Fruit fly (Drosophila melanogaster) whole organism, embryonic: ENCODE data around the gene Drsl1.

Experiments
- Adf1 ChIP-seq: fragments of 200-800 bp; sonication (Bioruptor generic); IDR thresholded peaks from 2 replicates; pipeline ENCODE4 v1.3.6; 2022; ENCODE audit warnings: missing biosample characterization, missing genetic modification characterization
- Atf3 ChIP-seq: fragments of 200-800 bp; sonication (Bioruptor generic); optimal IDR thresholded peaks from 3 replicates; lab custom pipeline; 2016; ENCODE audit warnings: missing biosample characterization, missing genetic modification characterization
- Awh ChIP-seq: fragments of 200-800 bp; sonication (Bioruptor generic); IDR thresholded peaks from 2 replicates; pipeline ENCODE4, ENCODE4 v1.3.6; 2022; ENCODE audit warnings: missing biosample characterization, missing genetic modification characterization
- CG11560 ChIP-seq: fragments of 200-800 bp; sonication (Bioruptor generic); IDR thresholded peaks from 3 replicates; pipeline ENCODE4 v1.3.6; 2022; ENCODE audit warnings: missing biosample characterization, missing genetic modification characterization
- CG11696 ChIP-seq: fragments of 200-800 bp; sonication (Bioruptor generic); IDR thresholded peaks from 2 replicates; pipeline ENCODE4 v1.3.6; 2022; ENCODE audit warnings: missing biosample characterization, missing genetic modification characterization
- CG13123 ChIP-seq: fragments of 200-800 bp; sonication (Bioruptor generic); optimal IDR thresholded peaks from 2 replicates; lab custom pipeline; 2016; ENCODE audit warnings: missing biosample characterization, missing genetic modification characterization
- CG13424 ChIP-seq: fragments of 200-800 bp; sonication (Bioruptor generic); optimal IDR thresholded peaks from 2 replicates; lab custom pipeline; 2019; ENCODE audit warnings: missing biosample characterization, mild to moderate bottlenecking, missing genetic modification characterization, moderate library complexity
- CG13894 ChIP-seq: fragments of 200-800 bp; sonication (Bioruptor generic); optimal IDR thresholded peaks from 3 replicates; lab custom pipeline; 2018; ENCODE audit warnings: missing biosample characterization, mild to moderate bottlenecking, missing genetic modification characterization, moderate library complexity
- CG15479 ChIP-seq: fragments of 200-800 bp; sonication (Bioruptor generic); optimal IDR thresholded peaks from 3 replicates; lab custom pipeline; 2019; ENCODE audit warnings: missing biosample characterization, mild to moderate bottlenecking, missing genetic modification characterization, moderate library complexity
- CG16863 ChIP-seq: fragments of 200-800 bp; sonication (Bioruptor generic); optimal IDR thresholded peaks from 3 replicates; lab custom pipeline; 2016; ENCODE audit warnings: missing biosample characterization, missing genetic modification characterization
- CG17385 ChIP-seq: fragments of 200-800 bp; sonication (Bioruptor generic); optimal IDR thresholded peaks from 3 replicates; lab custom pipeline; 2018; ENCODE audit warnings: missing biosample characterization, mild to moderate bottlenecking, missing genetic modification characterization
- CG18764 ChIP-seq: fragments of 200-800 bp; sonication (Bioruptor generic); optimal IDR thresholded peaks from 3 replicates; lab custom pipeline; 2016; ENCODE audit warnings: missing biosample characterization, missing genetic modification characterization
- CG32532 ChIP-seq: fragments of 200-800 bp; sonication (Bioruptor generic); IDR thresholded peaks from 2 replicates; pipeline ENCODE4 v1.3.6; 2022; ENCODE audit warnings: missing biosample characterization, missing genetic modification characterization
- CG32767 ChIP-seq: fragments of 200-800 bp; sonication (Bioruptor generic); IDR thresholded peaks from 2 replicates; pipeline ENCODE4 v1.3.6; 2022; ENCODE audit warnings: missing biosample characterization, missing genetic modification characterization
- CG33213 ChIP-seq: fragments of 200-800 bp; sonication (Bioruptor generic); optimal IDR thresholded peaks from 3 replicates; lab custom pipeline; 2016; ENCODE audit warnings: missing biosample characterization, missing genetic modification characterization
- CG33557 ChIP-seq: fragments of 200-800 bp; sonication (Bioruptor generic); optimal IDR thresholded peaks from 2 replicates; lab custom pipeline; 2019; ENCODE audit warnings: missing biosample characterization, mild to moderate bottlenecking, missing genetic modification characterization, moderate library complexity
- CG6654 ChIP-seq: fragments of 200-800 bp; sonication (Bioruptor generic); optimal IDR thresholded peaks from 2 replicates; lab custom pipeline; 2017; ENCODE audit warnings: missing biosample characterization, mild to moderate bottlenecking, missing genetic modification characterization
- CG7556 ChIP-seq: fragments of 200-800 bp; sonication (Bioruptor generic); optimal IDR thresholded peaks from 2 replicates; lab custom pipeline; 2017; ENCODE audit warnings: missing biosample characterization, mild to moderate bottlenecking, missing genetic modification characterization
- CG9797 ChIP-seq: fragments of 200-800 bp; sonication (Bioruptor generic); optimal IDR thresholded peaks from 3 replicates; lab custom pipeline; 2018; ENCODE audit warnings: missing biosample characterization, mild to moderate bottlenecking, missing genetic modification characterization
- Chrac-16 ChIP-seq: fragments of 200-800 bp; sonication (Bioruptor generic); optimal IDR thresholded peaks from 3 replicates; lab custom pipeline; 2016; ENCODE audit warnings: missing biosample characterization, missing genetic modification characterization
- CkIIα-i1 ChIP-seq: fragments of 200-800 bp; sonication (Bioruptor generic); IDR thresholded peaks from 2 replicates; pipeline ENCODE4 v1.3.6; 2022; ENCODE audit warnings: missing biosample characterization, missing genetic modification characterization
- Hand ChIP-seq: fragments of 200-800 bp; sonication (Bioruptor generic); optimal IDR thresholded peaks from 2 replicates; lab custom pipeline; 2017; ENCODE audit warnings: mild to moderate bottlenecking, missing biosample characterization, missing genetic modification reagents, missing genetic modification characterization
- Lim3 ChIP-seq: fragments of 200-800 bp; sonication (Bioruptor generic); IDR thresholded peaks from 2 replicates; pipeline ENCODE4 v1.3.6; 2022; ENCODE audit warnings: missing biosample characterization, missing genetic modification characterization
- MTF-1 ChIP-seq: fragments of 200-800 bp; sonication (Bioruptor generic); optimal IDR thresholded peaks from 2 replicates; lab custom pipeline; 2018; ENCODE audit warnings: missing biosample characterization, mild to moderate bottlenecking, missing genetic modification characterization, borderline replicate concordance
- Mad ChIP-seq: fragments of 200-800 bp; sonication (Bioruptor generic); optimal IDR thresholded peaks from 2 replicates; lab custom pipeline; 2016; ENCODE audit warnings: missing biosample characterization, missing genetic modification characterization
- NK7.1 ChIP-seq: fragments of 200-800 bp; sonication (Bioruptor generic); optimal IDR thresholded peaks from 3 replicates; lab custom pipeline; 2016; ENCODE audit warnings: missing biosample characterization, missing genetic modification characterization
- Neu2 ChIP-seq: fragments of 200-800 bp; sonication (Bioruptor generic); optimal IDR thresholded peaks from 3 replicates; lab custom pipeline; 2016; ENCODE audit warnings: missing biosample characterization, missing genetic modification characterization, borderline replicate concordance
- Ravus ChIP-seq: fragments of 200-800 bp; sonication (Bioruptor generic); IDR thresholded peaks from 2 replicates; pipeline ENCODE4 v1.3.6; 2022; ENCODE audit warnings: missing biosample characterization, missing genetic modification characterization
- Rfx ChIP-seq: fragments of 200-800 bp; sonication (Bioruptor generic); IDR thresholded peaks from 2 replicates; pipeline ENCODE4 v1.3.6; 2022; ENCODE audit warnings: missing biosample characterization, missing genetic modification characterization
- Sin3A ChIP-seq: fragments of >200 bp; optimal IDR thresholded peaks from 2 replicates; lab custom pipeline; 2018
- Ssrp ChIP-seq: fragments of 200-800 bp; sonication (Bioruptor generic); optimal IDR thresholded peaks from 2 replicates; lab custom pipeline; 2018; ENCODE audit warnings: missing biosample characterization, mild to moderate bottlenecking, missing genetic modification characterization, moderate library complexity
- Xbp1 ChIP-seq: fragments of 200-800 bp; sonication (Bioruptor generic); optimal IDR thresholded peaks from 3 replicates; lab custom pipeline; 2016; ENCODE audit warnings: missing biosample characterization, mild to moderate bottlenecking, missing genetic modification characterization
- al ChIP-seq: fragments of 200-800 bp; sonication (Bioruptor generic); IDR thresholded peaks from 2 replicates; pipeline ENCODE4 v1.3.6; 2022; ENCODE audit warnings: missing biosample characterization, missing genetic modification characterization
- ash1 ChIP-seq: fragments of 200-800 bp; sonication (Bioruptor generic); optimal IDR thresholded peaks from 2 replicates; lab custom pipeline; 2018; ENCODE audit warnings: missing biosample characterization, mild to moderate bottlenecking, missing genetic modification characterization
- cas ChIP-seq: fragments of 200-800 bp; sonication (Bioruptor generic); IDR thresholded peaks from 2 replicates; pipeline ENCODE4 v1.3.6; 2022; ENCODE audit warnings: missing biosample characterization, missing genetic modification characterization
- dan ChIP-seq: fragments of 200-800 bp; sonication (Bioruptor generic); IDR thresholded peaks from 2 replicates; pipeline ENCODE4 v1.3.6; 2022; ENCODE audit warnings: missing biosample characterization, missing genetic modification characterization
- danr ChIP-seq: fragments of 200-800 bp; sonication (Bioruptor generic); IDR thresholded peaks from 2 replicates; pipeline ENCODE4 v1.3.6; 2022; ENCODE audit warnings: missing biosample characterization, missing genetic modification characterization
- emc ChIP-seq: fragments of 200-800 bp; sonication (Bioruptor generic); optimal IDR thresholded peaks from 2 replicates; lab custom pipeline; 2016; ENCODE audit warnings: missing biosample characterization, missing genetic modification characterization
- exex ChIP-seq: fragments of 200-800 bp; sonication (Bioruptor generic); optimal IDR thresholded peaks from 4 replicates; lab custom pipeline; 2018; ENCODE audit warnings: missing biosample characterization, mild to moderate bottlenecking, missing genetic modification characterization, moderate library complexity
- fru ChIP-seq: fragments of >200 bp; optimal IDR thresholded peaks from 2 replicates; lab custom pipeline; 2017
- h ChIP-seq: fragments of >200 bp; optimal IDR thresholded peaks from 2 replicates; lab custom pipeline; 2017
- lov ChIP-seq, 2 experiments: fragments of 200-800 bp in 1 of 2; fragments of >200 bp in 1 of 2; sonication (Bioruptor generic) in 1 of 2; IDR thresholded peaks in 1 of 2; optimal IDR thresholded peaks in 1 of 2; 2 replicates in 1 of 2; 3 replicates in 1 of 2; pipeline versions ENCODE4 v1.3.6 to Lab custom; 2017 to 2022; ENCODE audit warnings: missing biosample characterization in 1 of 2, missing genetic modification characterization in 1 of 2
- luna ChIP-seq: fragments of 200-800 bp; sonication (Bioruptor generic); optimal IDR thresholded peaks from 2 replicates; lab custom pipeline; 2016; ENCODE audit warnings: missing biosample characterization, missing genetic modification characterization
- onecut ChIP-seq: fragments of 200-800 bp; sonication (Bioruptor generic); IDR thresholded peaks from 2 replicates; pipeline ENCODE4 v1.3.6; 2022; ENCODE audit warnings: missing biosample characterization, missing genetic modification characterization
- pan ChIP-seq, 4 experiments: fragments of >200 bp in 3 of 4; fragments of 200-800 bp in 1 of 4; sonication (Bioruptor generic) in 1 of 4; optimal IDR thresholded peaks in 3 of 4; IDR thresholded peaks in 1 of 4; 2 replicates each; pipeline versions ENCODE4 v1.3.6 to Lab custom; 2017 to 2022; ENCODE audit warnings: missing biosample characterization in 2 of 4, missing genetic modification characterization in 2 of 4, mixed read lengths in 1 of 4
- pzg ChIP-seq: fragments of 200-800 bp; sonication (Bioruptor generic); optimal IDR thresholded peaks from 3 replicates; lab custom pipeline; 2018; ENCODE audit warnings: missing biosample characterization, mild to moderate bottlenecking, missing genetic modification characterization, moderate library complexity
- sim ChIP-seq: fragments of 200-800 bp; sonication (Bioruptor generic); IDR thresholded peaks from 2 replicates; pipeline ENCODE4 v1.3.6; 2022; ENCODE audit warnings: missing biosample characterization, missing genetic modification characterization
- so ChIP-seq: fragments of 200-800 bp; sonication (Bioruptor generic); IDR thresholded peaks from 3 replicates; pipeline ENCODE4 v1.3.6; 2022; ENCODE audit warnings: missing biosample characterization, missing genetic modification characterization
- sug ChIP-seq: fragments of 200-800 bp; optimal IDR thresholded peaks from 2 replicates; lab custom pipeline; 2019; ENCODE audit warnings: missing biosample characterization, mild to moderate bottlenecking, missing genetic modification characterization, moderate library complexity
- tx ChIP-seq: fragments of 200-800 bp; sonication (Bioruptor generic); optimal IDR thresholded peaks from 2 replicates; lab custom pipeline; 2016; ENCODE audit warnings: missing biosample characterization, missing genetic modification characterization
- vvl ChIP-seq: fragments of 200-800 bp; sonication (Bioruptor generic); IDR thresholded peaks from 2 replicates; pipeline ENCODE4 v1.3.6; 2022; ENCODE audit warnings: missing biosample characterization, missing genetic modification characterization

The Drsl1 gene

dm6 chr3L:3382489-3382879, 46.9 kb upstream of the Drsl1 start (continued):
- peak; percentile 56; the same call in 1 of the 2 replicates for TF ChIP-seq CG32767 (GFP tag; lab: Robert Waterston, UW)
- peak; percentile 75 for TF ChIP-seq CG13123 (GFP tag; lab: Kevin White, UChicago)
- 0 out of 2 replicates have a peak, but pooled peaks have one; percentile 37 for TF ChIP-seq dan
- TF ChIP-seq tx (GFP tag; lab: Kevin White, UChicago): peak; percentile 63
- TF ChIP-seq CG15479: no peak
- peak; percentile 86 for TF ChIP-seq CG13424 (tag; lab: Kevin White, UChicago)
- TF ChIP-seq so: peak; percentile 86
- peak; percentile 64 for TF ChIP-seq Atf3 (GFP tag; lab: Kevin White, UChicago)
- TF ChIP-seq ash1 (GFP tag; lab: Kevin White, UChicago): no peak
- peak; percentile 24 for TF ChIP-seq luna
- peak; percentile 93 for TF ChIP-seq CG13894 (tag; lab: Kevin White, UChicago)
- TF ChIP-seq MTF-1 (GFP tag; lab: Kevin White, UChicago): peak; percentile 47
- TF ChIP-seq al (GFP tag; lab: Robert Waterston, UW): peak; percentile 81
- TF ChIP-seq CG32532: peak; percentile 93
- TF ChIP-seq CG11696 (GFP tag; lab: Robert Waterston, UW): peak; percentile 57
- TF ChIP-seq Mad (GFP tag; lab: Kevin White, UChicago): peak; percentile 76
- TF ChIP-seq Ssrp: peak; percentile 86
- peak; percentile 62 for TF ChIP-seq CG6654 (GFP tag; lab: Kevin White, UChicago)
- TF ChIP-seq exex (tag; lab: Kevin White, UChicago): peak; percentile 46
- TF ChIP-seq Rfx (GFP tag; lab: Robert Waterston, UW): peak; percentile 92
- TF ChIP-seq Hand: peak; percentile 69
- peak; percentile 38 for TF ChIP-seq Adf1 (GFP tag; lab: Robert Waterston, UW)
- TF ChIP-seq emc: peak; percentile 41
- TF ChIP-seq CG18764 (GFP tag; lab: Kevin White, UChicago): peak; percentile 79
- TF ChIP-seq lov (optimal IDR thresholded peaks at IDR 0.05; lab: Kevin White, UChicago): no peak
- peak; percentile 83 for TF ChIP-seq lov (GFP tag; IDR thresholded peaks at IDR 0.05; lab: Robert Waterston, UW)
- no peak for TF ChIP-seq CG9797 (GFP tag; lab: Kevin White, UChicago)
- no peak for TF ChIP-seq Lim3 (GFP tag; lab: Robert Waterston, UW)
- TF ChIP-seq sug (tag; lab: Kevin White, UChicago): peak; percentile 90
- TF ChIP-seq danr (GFP tag; lab: Robert Waterston, UW): peak; percentile 77
- no peak for TF ChIP-seq Sin3A (lab: Kevin White, UChicago)
- peak; percentile 85 for TF ChIP-seq Xbp1
- TF ChIP-seq fru: no peak
- TF ChIP-seq Awh (GFP tag; lab: Robert Waterston, UW): peak; percentile 70; the same call in 1 of the 2 replicates
- TF ChIP-seq vvl (GFP tag; lab: Robert Waterston, UW): peak; percentile 95
- TF ChIP-seq CG7556: peak; percentile 87
- TF ChIP-seq Chrac-16: peak; percentile 81
- peak; percentile 70 for TF ChIP-seq CG33213 (GFP tag; lab: Kevin White, UChicago)
- TF ChIP-seq h (lab: Kevin White, UChicago): no peak
- no peak for TF ChIP-seq pan (optimal IDR thresholded peaks at IDR 0.05; lab: Kevin White, UChicago)
- TF ChIP-seq pan (GFP tag; optimal IDR thresholded peaks at IDR 0.05 in 1 of 2, IDR thresholded peaks at IDR 0.05 in 1 of 2): peak in 1 of 2 experiments; percentile 89
- TF ChIP-seq CG16863: peak; percentile 73
- peak; percentile 39; the same call in 1 of the 3 replicates for TF ChIP-seq CG11560 (tag; lab: Robert Waterston, UW)
- peak; percentile 30; the same call in 1 of the 2 replicates for TF ChIP-seq CkIIα-i1 (GFP tag; lab: Robert Waterston, UW)
- TF ChIP-seq cas (GFP tag; lab: Robert Waterston, UW): peak; percentile 59; the same call in 1 of the 2 replicates
- TF ChIP-seq Ravus (GFP tag; lab: Robert Waterston, UW): peak; percentile 53
- peak; percentile 82 for TF ChIP-seq CG17385
- TF ChIP-seq NK7.1 (GFP tag; lab: Kevin White, UChicago): peak; percentile 60
- no peak for TF ChIP-seq pzg (GFP tag; lab: Kevin White, UChicago)
- no peak for TF ChIP-seq Neu2 (GFP tag; lab: Kevin White, UChicago)
- peak; percentile 73 for TF ChIP-seq onecut (GFP tag; lab: Robert Waterston, UW)
- TF ChIP-seq sim (GFP tag; lab: Robert Waterston, UW): peak; percentile 75; the same call in 1 of the 2 replicates
- peak; percentile 79 for TF ChIP-seq CG33557
